Fruit fly (Drosophila melanogaster): ENCODE measurements around the gene CG6769.

The CG6769 gene

dm6 chrX:17829083-17829997 lies 31.5 kb upstream of the CG6769 start (continued):
- peak; percentile 46 for TF ChIP-seq HLH3B (GFP tag; IDR thresholded peaks at IDR 0.05)
- TF ChIP-seq CG34422 (GFP tag; IDR thresholded peaks at IDR 0.05), result 0 out of 3 replicates have a peak, but pooled peaks have one; percentile 17
- TF ChIP-seq gt (GFP tag; IDR thresholded peaks at IDR 0.05), result no peak
- TF ChIP-seq trem (tag; optimal IDR thresholded peaks at IDR 0.05), result peak; percentile 71
- peak; percentile 41; the same call in 2 of the 3 replicates for TF ChIP-seq zfh1 (GFP tag; IDR thresholded peaks at IDR 0.05)
- TF ChIP-seq slp2 (GFP tag; optimal IDR thresholded peaks at IDR 0.05), result peak; percentile 30
- TF ChIP-seq CG7786 (GFP tag; optimal IDR thresholded peaks at IDR 0.05), result no peak
- no peak for TF ChIP-seq danr (GFP tag; IDR thresholded peaks at IDR 0.05)
- no peak for TF ChIP-seq usp (GFP tag; optimal IDR thresholded peaks at IDR 0.05)
- 0 out of 2 replicates have a peak, but pooled peaks have one; percentile 20 for TF ChIP-seq Ptx1 (GFP tag; IDR thresholded peaks at IDR 0.05)
- TF ChIP-seq Lpt (GFP tag; optimal IDR thresholded peaks at IDR 0.05), result no peak
- peak; percentile 41 for TF ChIP-seq CG6689 (GFP tag; IDR thresholded peaks at IDR 0.05)
- TF ChIP-seq CG1233 (GFP tag; optimal IDR thresholded peaks at IDR 0.05), result peak; percentile 42
- peak; percentile 65 for TF ChIP-seq croc (GFP tag; conservative IDR thresholded peaks at IDR 0.05)
- peak; percentile 63 for TF ChIP-seq gsb-n (tag; optimal IDR thresholded peaks at IDR 0.05)
- no peak for TF ChIP-seq Dfd (GFP tag; optimal IDR thresholded peaks at IDR 0.05)
- TF ChIP-seq Antp (GFP tag; optimal IDR thresholded peaks at IDR 0.05), result no peak
- no peak for TF ChIP-seq CG17802 (tag; optimal IDR thresholded peaks at IDR 0.05)
- no peak for TF ChIP-seq BtbVII (GFP tag; optimal IDR thresholded peaks at IDR 0.05)
- TF ChIP-seq cg (GFP tag; optimal IDR thresholded peaks at IDR 0.05), result peak; percentile 78
- peak; percentile 87 for TF ChIP-seq nmo (GFP tag; optimal IDR thresholded peaks at IDR 0.05)
- peak; percentile 87 for TF ChIP-seq dmrt11E (tag; optimal IDR thresholded peaks at IDR 0.05)
- TF ChIP-seq B-H1 (GFP tag; IDR thresholded peaks at IDR 0.05), result no peak
- TF ChIP-seq CG6813 (GFP tag; optimal IDR thresholded peaks at IDR 0.05), result peak; percentile 39
- peak; percentile 33; the same call in 1 of the 3 replicates for TF ChIP-seq ase (GFP tag; IDR thresholded peaks at IDR 0.05)
- TF ChIP-seq D (optimal IDR thresholded peaks at IDR 0.05), result no peak
- TF ChIP-seq D (GFP tag; optimal IDR thresholded peaks at IDR 0.05), result peak; percentile 79
- peak; percentile 78 for TF ChIP-seq CG2678 (tag; optimal IDR thresholded peaks at IDR 0.05)
- peak; percentile 56 to 69 for TF ChIP-seq chif (GFP tag; optimal IDR thresholded peaks at IDR 0.05)
- TF ChIP-seq ERR (GFP tag; optimal IDR thresholded peaks at IDR 0.05), result no peak
- TF ChIP-seq Hr3 (GFP tag; optimal IDR thresholded peaks at IDR 0.05), result peak; percentile 35
- TF ChIP-seq ac (GFP tag; optimal IDR thresholded peaks at IDR 0.05), result peak; percentile 53
- no peak for TF ChIP-seq mam (GFP tag; optimal IDR thresholded peaks at IDR 0.05)
- peak; percentile 45 for TF ChIP-seq CG10431 (GFP tag; optimal IDR thresholded peaks at IDR 0.05)
- peak; percentile 22 for TF ChIP-seq CG8290 (GFP tag; optimal IDR thresholded peaks at IDR 0.05)
- TF ChIP-seq CG8290 (tag; optimal IDR thresholded peaks at IDR 0.05), result no peak
- TF ChIP-seq CG4424 (GFP tag; optimal IDR thresholded peaks at IDR 0.05), result peak; percentile 65
- no peak for TF ChIP-seq CG2889 (GFP tag; IDR thresholded peaks at IDR 0.05)
- TF ChIP-seq CG12391 (tag; optimal IDR thresholded peaks at IDR 0.05), result peak; percentile 70
- TF ChIP-seq Spps (tag; optimal IDR thresholded peaks at IDR 0.05), result peak; percentile 58
- TF ChIP-seq CG17568 (GFP tag; optimal IDR thresholded peaks at IDR 0.05), result peak; percentile 33
- TF ChIP-seq Fer1 (GFP tag; optimal IDR thresholded peaks at IDR 0.05), result peak; percentile 16
- TF ChIP-seq CG3407 (GFP tag; optimal IDR thresholded peaks at IDR 0.05), result peak; percentile 65
- TF ChIP-seq jigr1 (GFP tag; IDR thresholded peaks at IDR 0.05), result peak; percentile 20; the same call in 1 of the 3 replicates
- peak; percentile 63 for TF ChIP-seq nerfin-1 (tag; optimal IDR thresholded peaks at IDR 0.05)
- TF ChIP-seq CG34224 (GFP tag; IDR thresholded peaks at IDR 0.05; ENCODE audit: partially characterized antibody), result no peak
- no peak for TF ChIP-seq sc (optimal IDR thresholded peaks at IDR 0.05)
- peak; percentile 74 for TF ChIP-seq sc (GFP tag; optimal IDR thresholded peaks at IDR 0.05)
- TF ChIP-seq CG9932 (GFP tag; IDR thresholded peaks at IDR 0.05), result no peak
- peak; percentile 57 for TF ChIP-seq CG10209 (GFP tag; optimal IDR thresholded peaks at IDR 0.05)

Data from whole organism, embryonic.